Fruit fly (Drosophila melanogaster) whole organism, adult: ENCODE data around the gene stnB.

ENCODE experiments used
- CG12768 ChIP-seq: fragments of 200-800 bp; sonication (Bioruptor generic); optimal IDR thresholded peaks from 2 replicates; lab custom pipeline; 2017; ENCODE audit warnings: missing biosample characterization, missing genetic modification characterization, mild to moderate bottlenecking, moderate library complexity, missing genetic modification reagents
- Mnt ChIP-seq: fragments of 200-800 bp; sonication (Bioruptor generic); optimal IDR thresholded peaks from 2 replicates; lab custom pipeline; 2016; ENCODE audit warnings: missing biosample characterization, mild to moderate bottlenecking, missing genetic modification characterization
- cic ChIP-seq: fragments of 200-800 bp; sonication (Bioruptor generic); optimal IDR thresholded peaks from 2 replicates; lab custom pipeline; 2017; ENCODE audit warnings: missing biosample characterization, mild to moderate bottlenecking, missing genetic modification characterization, moderate library complexity

- no peak for TF ChIP-seq cic (GFP tag; lab: Kevin White, UChicago)
- no peak for TF ChIP-seq Mnt
- no peak for TF ChIP-seq CG12768 (GFP tag; lab: Kevin White, UChicago)
These were observed 3.0 kb upstream of the stnB start for dm6 chrX:23007399-23007798.
